Fruit fly (Drosophila melanogaster): ENCODE data around the gene Vps60.
A peak's percentile ranks its signal among the peaks of the same experiment; 100 is the strongest.

The Vps60 gene

DNA sequence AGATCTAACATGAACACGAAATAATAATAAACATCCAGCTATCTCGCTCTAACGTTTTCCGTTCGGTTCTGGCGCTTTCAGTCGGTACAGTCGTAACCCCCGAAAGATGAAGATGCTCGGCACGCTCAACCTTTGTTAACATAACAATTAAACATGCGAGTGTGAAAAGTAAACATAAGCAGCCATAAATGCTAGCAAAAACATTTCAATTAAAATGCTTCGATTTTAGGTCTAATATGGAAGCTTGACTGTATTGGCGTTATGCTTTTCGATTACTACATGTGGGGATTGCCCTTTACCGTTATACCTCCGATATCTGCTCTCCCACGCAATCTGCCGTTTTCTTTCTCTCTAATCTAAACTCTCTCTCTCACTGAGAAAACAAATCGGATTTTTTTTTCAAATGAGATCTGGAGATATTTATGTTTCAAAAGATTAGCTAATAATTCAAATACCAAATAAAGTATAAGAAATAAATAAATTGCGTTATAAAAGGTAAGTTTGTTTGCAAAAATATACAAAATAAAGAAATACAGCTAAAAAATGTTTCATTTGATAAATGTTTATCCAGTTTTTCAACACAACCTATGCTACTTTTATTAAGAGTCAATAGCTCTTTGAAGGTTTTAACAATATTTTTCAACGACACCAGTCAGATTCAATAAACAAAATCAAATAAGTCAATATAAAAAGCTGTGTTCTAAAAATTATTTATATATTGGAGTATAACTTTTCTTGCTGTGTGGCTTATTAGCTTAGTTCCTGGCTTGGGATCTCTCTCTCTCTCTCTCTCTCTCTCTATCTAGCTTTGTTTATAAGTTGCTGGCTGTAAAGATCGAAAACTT, 37.2 kb upstream of the Vps60 start (continued):
- TF ChIP-seq tap (tag; optimal IDR thresholded peaks at IDR 0.05): peak; percentile 81
- TF ChIP-seq Gug (GFP tag; IDR thresholded peaks at IDR 0.05): peak; percentile 96
- peak; percentile 73 for TF ChIP-seq Ssrp (tag; optimal IDR thresholded peaks at IDR 0.05)
- no peak for TF ChIP-seq CG2129 (GFP tag; IDR thresholded peaks at IDR 0.05; ENCODE audit: partially characterized antibody)
- peak; percentile 90 for TF ChIP-seq eyg (GFP tag; optimal IDR thresholded peaks at IDR 0.05)
- peak; percentile 76 for TF ChIP-seq CG17829 (tag; optimal IDR thresholded peaks at IDR 0.05)
- TF ChIP-seq aop (GFP tag; IDR thresholded peaks at IDR 0.05): 0 out of 2 replicates have a peak, but pooled peaks have one; percentile 65
- peak; percentile 99 for TF ChIP-seq Med (GFP tag)
- peak; percentile 89 for TF ChIP-seq ara (GFP tag; IDR thresholded peaks at IDR 0.05)
- TF ChIP-seq CG1792 (GFP tag; optimal IDR thresholded peaks at IDR 0.05): peak; percentile 77
- TF ChIP-seq CG15269 (tag; optimal IDR thresholded peaks at IDR 0.05): peak; percentile 83
- TF ChIP-seq da (GFP tag; optimal IDR thresholded peaks at IDR 0.05): peak; percentile 77
- TF ChIP-seq NC2β (GFP tag; optimal IDR thresholded peaks at IDR 0.05): peak; percentile 84
- peak; percentile 91 for TF ChIP-seq luna (GFP tag; optimal IDR thresholded peaks at IDR 0.05)
- peak; percentile 68 for TF ChIP-seq ewg (GFP tag; optimal IDR thresholded peaks at IDR 0.05)
- peak; percentile 83 for TF ChIP-seq CG1233 (GFP tag; optimal IDR thresholded peaks at IDR 0.05)
- TF ChIP-seq CG10321 (GFP tag; IDR thresholded peaks at IDR 0.05): peak; percentile 66; the same call in 1 of the 2 replicates
- peak; percentile 98 for TF ChIP-seq CG2120 (GFP tag; optimal IDR thresholded peaks at IDR 0.05)
- TF ChIP-seq CG6689 (GFP tag; IDR thresholded peaks at IDR 0.05): peak; percentile 90
- TF ChIP-seq CrebB (tag; optimal IDR thresholded peaks at IDR 0.05): peak; percentile 89
- TF ChIP-seq CG9437 (GFP tag; optimal IDR thresholded peaks at IDR 0.05): peak; percentile 45
- TF ChIP-seq salm (tag; optimal IDR thresholded peaks at IDR 0.05): peak; percentile 76
- peak; percentile 87 for TF ChIP-seq Drgx (GFP tag; IDR thresholded peaks at IDR 0.05)
- TF ChIP-seq CG6854 (GFP tag; optimal IDR thresholded peaks at IDR 0.05): peak; percentile 72
- peak; percentile 62 for TF ChIP-seq CG8290 (GFP tag; optimal IDR thresholded peaks at IDR 0.05)
- TF ChIP-seq CG8290 (tag; optimal IDR thresholded peaks at IDR 0.05): peak in 1 of 2 experiments; percentile 99
- peak; percentile 91 for TF ChIP-seq CG14667 (GFP tag; IDR thresholded peaks at IDR 0.05)
- peak; percentile 67 for TF ChIP-seq CG3407 (GFP tag; optimal IDR thresholded peaks at IDR 0.05)
- peak; percentile 93 to 94 for TF ChIP-seq dpn (GFP tag; optimal IDR thresholded peaks at IDR 0.05)
- TF ChIP-seq ssp (GFP tag; IDR thresholded peaks at IDR 0.05): peak; percentile 81
- peak; percentile 74 for TF ChIP-seq Adf1 (GFP tag; IDR thresholded peaks at IDR 0.05)
- peak in 1 of 3 experiments; percentile 65 for TF ChIP-seq lola (GFP tag; optimal IDR thresholded peaks at IDR 0.05)
- peak; percentile 90; the same call in 2 of the 3 replicates for TF ChIP-seq CG6175 (GFP tag; IDR thresholded peaks at IDR 0.05)
- TF ChIP-seq Sry-β (GFP tag; optimal IDR thresholded peaks at IDR 0.05): no peak
- TF ChIP-seq dm (GFP tag; optimal IDR thresholded peaks at IDR 0.05): peak; percentile 81
- peak; percentile 82 for TF ChIP-seq CG15514 (GFP tag; optimal IDR thresholded peaks at IDR 0.05)
- peak; percentile 65 for TF ChIP-seq en (GFP tag; optimal IDR thresholded peaks at IDR 0.05)
- peak; percentile 80 for TF ChIP-seq CG12391 (tag; optimal IDR thresholded peaks at IDR 0.05)
- TF ChIP-seq sr (GFP tag; IDR thresholded peaks at IDR 0.05): peak; percentile 90
- no peak for TF ChIP-seq CG6791 (GFP tag; IDR thresholded peaks at IDR 0.05; ENCODE audit: partially characterized antibody)
- peak; percentile 39 for TF ChIP-seq Neu2 (GFP tag; optimal IDR thresholded peaks at IDR 0.05; ENCODE audit: borderline replicate concordance)
- TF ChIP-seq CG32772 (GFP tag; IDR thresholded peaks at IDR 0.05): peak; percentile 92
- peak; percentile 51 for TF ChIP-seq HLHmδ (GFP tag; optimal IDR thresholded peaks at IDR 0.05)
- TF ChIP-seq BEAF-32 (GFP tag; optimal IDR thresholded peaks at IDR 0.05): no peak
- TF ChIP-seq CG1602 (GFP tag; optimal IDR thresholded peaks at IDR 0.05): peak; percentile 77
- TF ChIP-seq Xrp1 (GFP tag; IDR thresholded peaks at IDR 0.05): peak; percentile 89
- TF ChIP-seq CG11456 (GFP tag; IDR thresholded peaks at IDR 0.05): peak; percentile 94
- peak; percentile 92 for TF ChIP-seq CG14014 (GFP tag; IDR thresholded peaks at IDR 0.05)
- peak; percentile 89 for TF ChIP-seq org-1 (GFP tag; optimal IDR thresholded peaks at IDR 0.05)

All from whole organism, embryonic.